Worm (Caenorhabditis elegans): Measurements from ENCODE around the gene sru-35.
A peak's percentile ranks its signal among the peaks of the same experiment; 100 is the strongest.

Gene sru-35

ce11 chrIV:8827500-8827899 lies 37.5 kb upstream of the sru-35 start, which contains the start of gene T28C6.7:
Gene T28C6.7 (plus strand): TSS chrIV:8827800.
- TF ChIP-seq skn-1 (tag; optimal IDR thresholded peaks at IDR 0.05) (no peak), snpc-4 (tag; optimal IDR thresholded peaks at IDR 0.05) (no peak), blmp-1 (tag; optimal IDR thresholded peaks at IDR 0.05; ENCODE audit: insufficient read depth) (no peak), nhr-77 (tag; optimal IDR thresholded peaks at IDR 0.05) (no peak), peb-1 (tag; optimal IDR thresholded peaks at IDR 0.05) (no peak), nhr-237 (tag; optimal IDR thresholded peaks at IDR 0.05) (no peak), mab-5 (tag; optimal IDR thresholded peaks at IDR 0.05) (no peak), ztf-11 (tag; optimal IDR thresholded peaks at IDR 0.05) (no peak), lin-13 (GFP tag; optimal IDR thresholded peaks at IDR 0.05) (no peak), lin-11 (tag; optimal IDR thresholded peaks at IDR 0.05) (no peak)

- TF ChIP-seq unc-55 (GFP tag; optimal IDR thresholded peaks at IDR 0.05) (peak; percentile 40), lsy-2 (tag; optimal IDR thresholded peaks at IDR 0.05) (peak in 1 of 2 experiments; percentile 61), sem-4 (tag; optimal IDR thresholded peaks at IDR 0.05) (peak; percentile 21), dmd-4 (tag; optimal IDR thresholded peaks at IDR 0.05) (no peak), nhr-25 (tag; optimal IDR thresholded peaks at IDR 0.05) (peak; percentile 10), skn-1 (tag; optimal IDR thresholded peaks at IDR 0.05) (no peak), blmp-1 (tag; optimal IDR thresholded peaks at IDR 0.05; ENCODE audit: insufficient read depth) (peak; percentile 57), ceh-16 (tag; optimal IDR thresholded peaks at IDR 0.05) (peak; percentile 1), nhr-129 (tag; optimal IDR thresholded peaks at IDR 0.05) (peak; percentile 24), sma-9 (GFP tag; optimal IDR thresholded peaks at IDR 0.05) (peak; percentile 23), sma-9 (tag; optimal IDR thresholded peaks at IDR 0.05) (no peak), fos-1 (tag; optimal IDR thresholded peaks at IDR 0.05) (peak; percentile 48), C34F6.9 (tag; optimal IDR thresholded peaks at IDR 0.05) (no peak), nhr-10 (tag; optimal IDR thresholded peaks at IDR 0.05) (no peak)
These were observed 36.6 kb upstream of the sru-35 start for ce11 chrIV:8826606-8827000.

- TF ChIP-seq sma-3 (GFP tag; optimal IDR thresholded peaks at IDR 0.05) (peak; percentile 38), lin-13 (GFP tag; optimal IDR thresholded peaks at IDR 0.05) (peak; percentile 58), aly-2 (tag; optimal IDR thresholded peaks at IDR 0.05) (peak; percentile 3), nhr-21 (tag; optimal IDR thresholded peaks at IDR 0.05) (peak; percentile 30), nhr-25 (tag; optimal IDR thresholded peaks at IDR 0.05) (peak; percentile 38), unc-55 (GFP tag; optimal IDR thresholded peaks at IDR 0.05) (no peak)
These were observed 36.1 kb upstream of the sru-35 start for ce11 chrIV:8825997-8826605.

- TF ChIP-seq blmp-1 (tag; optimal IDR thresholded peaks at IDR 0.05; ENCODE audit: insufficient read depth) (peak; percentile 11), ceh-82 (tag; optimal IDR thresholded peaks at IDR 0.05) (no peak), nhr-11 (tag; optimal IDR thresholded peaks at IDR 0.05) (no peak), nhr-12 (tag; optimal IDR thresholded peaks at IDR 0.05) (no peak), peb-1 (tag; optimal IDR thresholded peaks at IDR 0.05) (no peak), C34F6.9 (tag; optimal IDR thresholded peaks at IDR 0.05) (peak; percentile 12), sem-4 (tag; optimal IDR thresholded peaks at IDR 0.05) (peak; percentile 39), lsy-2 (tag; optimal IDR thresholded peaks at IDR 0.05) (peak in 1 of 2 experiments; percentile 3), unc-39 (tag; optimal IDR thresholded peaks at IDR 0.05) (no peak), unc-62 (GFP tag; optimal IDR thresholded peaks at IDR 0.05) (no peak), sma-3 (GFP tag; optimal IDR thresholded peaks at IDR 0.05) (peak; percentile 54), nhr-21 (tag; optimal IDR thresholded peaks at IDR 0.05) (no peak), fos-1 (tag; optimal IDR thresholded peaks at IDR 0.05) (peak; percentile 4), ceh-16 (tag; optimal IDR thresholded peaks at IDR 0.05) (peak; percentile 11), elt-1 (tag; optimal IDR thresholded peaks at IDR 0.05) (no peak), ZK546.5 (tag; optimal IDR thresholded peaks at IDR 0.05) (no peak), F13H6.1 (tag; optimal IDR thresholded peaks at IDR 0.05) (no peak), gmeb-1 (tag; optimal IDR thresholded peaks at IDR 0.05) (peak; percentile 13), nhr-25 (tag; optimal IDR thresholded peaks at IDR 0.05) (peak; percentile 78), dmd-4 (tag; optimal IDR thresholded peaks at IDR 0.05) (no peak), lin-39 (tag; optimal IDR thresholded peaks at IDR 0.05) (no peak), mdl-1 (tag; optimal IDR thresholded peaks at IDR 0.05) (no peak), sma-9 (GFP tag; optimal IDR thresholded peaks at IDR 0.05) (peak; percentile 49), sma-9 (tag; optimal IDR thresholded peaks at IDR 0.05) (no peak), mbf-1 (tag; optimal IDR thresholded peaks at IDR 0.05) (no peak), lin-13 (GFP tag; optimal IDR thresholded peaks at IDR 0.05) (no peak), egl-27 (tag; optimal IDR thresholded peaks at IDR 0.05) (peak; percentile 56), ama-1 (optimal IDR thresholded peaks at IDR 0.05) (no peak), nhr-129 (tag; optimal IDR thresholded peaks at IDR 0.05) (peak; percentile 2), alr-1 (tag; optimal IDR thresholded peaks at IDR 0.05) (no peak), ztf-11 (tag; optimal IDR thresholded peaks at IDR 0.05) (no peak), R02D3.7 (tag; optimal IDR thresholded peaks at IDR 0.05) (no peak), crh-2 (tag; optimal IDR thresholded peaks at IDR 0.05) (peak; percentile 13)
These were observed 34.2 kb upstream of the sru-35 start, which contains the start of the genes col-117 and col-3 for ce11 chrIV:8824145-8824833. Gene col-117 (minus strand): TSS chrIV:8824195. Gene col-3 (plus strand): TSS chrIV:8824783.

Data from whole organism, L2 larva.